Worm (Caenorhabditis elegans): ENCODE results near the gene slc-25A29.

The slc-25A29 gene

DNA sequence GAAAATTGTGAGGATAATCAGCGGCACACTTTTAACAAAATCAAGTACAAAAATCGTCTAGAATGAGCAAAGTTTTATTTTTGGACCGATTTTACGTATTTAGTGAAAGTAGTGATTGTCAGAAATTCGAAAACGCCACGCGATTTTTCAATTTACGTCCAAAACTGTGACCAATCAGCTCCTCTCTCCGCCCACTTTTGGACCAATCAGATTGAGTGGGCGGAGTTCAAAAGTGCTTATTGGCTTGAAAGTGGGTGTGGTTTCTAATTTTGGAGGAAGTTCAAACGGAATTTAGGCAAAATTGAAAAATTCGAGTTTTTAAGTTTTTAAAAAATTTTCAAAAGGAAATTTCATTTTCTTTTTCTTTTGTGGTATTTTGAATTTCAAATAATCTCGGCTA lies 43.5 kb downstream of the slc-25A29 start:
- no peak for TF ChIP-seq pag-3 (tag; optimal IDR thresholded peaks at IDR 0.05; ENCODE audit: borderline replicate concordance, insufficient read depth)

ce11 chrV:14612168-14612567 lies 45.8 kb downstream of the slc-25A29 start, which contains the start of the genes R11H6.5 and ccnk-1:
TSS of gene R11H6.5 (minus strand) at chrV:14612222.
TSS of gene ccnk-1 (plus strand) at chrV:14612548.
- TF ChIP-seq C04F5.9 (tag; optimal IDR thresholded peaks at IDR 0.05) (no peak), xbp-1 (tag; optimal IDR thresholded peaks at IDR 0.05) (peak; percentile 20), nhr-84 (tag; optimal IDR thresholded peaks at IDR 0.05) (no peak), sup-37 (GFP tag; optimal IDR thresholded peaks at IDR 0.05) (no peak), irx-1 (tag; optimal IDR thresholded peaks at IDR 0.05) (no peak), nhr-12 (tag; optimal IDR thresholded peaks at IDR 0.05) (no peak), swsn-7 (tag; optimal IDR thresholded peaks at IDR 0.05) (peak; percentile 36), F16B12.6 (tag; optimal IDR thresholded peaks at IDR 0.05) (peak; percentile 85), pag-3 (tag; optimal IDR thresholded peaks at IDR 0.05; ENCODE audit: borderline replicate concordance, insufficient read depth) (no peak), C34B4.2 (tag; optimal IDR thresholded peaks at IDR 0.05) (no peak), pax-3 (tag; optimal IDR thresholded peaks at IDR 0.05) (no peak), mab-9 (GFP tag; IDR thresholded peaks at IDR 0.05) (no peak), ceh-8 (GFP tag; optimal IDR thresholded peaks at IDR 0.05) (no peak), rnt-1 (tag; optimal IDR thresholded peaks at IDR 0.05) (peak; percentile 40), elt-3 (tag; optimal IDR thresholded peaks at IDR 0.05) (peak in 2 of 6 experiments; percentile 2 to 28), lsy-2 (tag; optimal IDR thresholded peaks at IDR 0.05) (peak; percentile 97 to 99), unc-130 (tag; optimal IDR thresholded peaks at IDR 0.05) (peak; percentile 66), zag-1 (tag; optimal IDR thresholded peaks at IDR 0.05) (no peak), ceh-82 (tag; optimal IDR thresholded peaks at IDR 0.05) (peak in 1 of 3 experiments; percentile 18), lin-15B (tag; optimal IDR thresholded peaks at IDR 0.05) (peak; percentile 7), lin-35 (GFP tag; optimal IDR thresholded peaks at IDR 0.05) (peak; percentile 53 to 75), ces-1 (GFP tag; optimal IDR thresholded peaks at IDR 0.05) (no peak), mep-1 (tag; optimal IDR thresholded peaks at IDR 0.05) (peak; percentile 67), dsc-1 (tag; optimal IDR thresholded peaks at IDR 0.05) (no peak), nhr-20 (tag; optimal IDR thresholded peaks at IDR 0.05) (peak; percentile 44), snu-23 (GFP tag; optimal IDR thresholded peaks at IDR 0.05) (peak; percentile 65), C16A3.4 (tag; optimal IDR thresholded peaks at IDR 0.05) (peak; percentile 67), sptf-1 (tag; optimal IDR thresholded peaks at IDR 0.05) (no peak), ztf-4 (tag; optimal IDR thresholded peaks at IDR 0.05) (no peak), snpc-4 (tag; optimal IDR thresholded peaks at IDR 0.05) (no peak), lin-14 (GFP tag; optimal IDR thresholded peaks at IDR 0.05) (peak; percentile 56), mdl-1 (tag; optimal IDR thresholded peaks at IDR 0.05) (peak in 1 of 2 experiments; percentile 23), fos-1 (tag; optimal IDR thresholded peaks at IDR 0.05) (peak; percentile 12), nhr-19 (GFP tag; conservative IDR thresholded peaks at IDR 0.05) (no peak), jun-1 (tag; optimal IDR thresholded peaks at IDR 0.05) (no peak), efl-1 (optimal IDR thresholded peaks at IDR 0.05) (peak; percentile 60 to 61), efl-1 (GFP tag; optimal IDR thresholded peaks at IDR 0.05 in 1 of 2) (peak; percentile 67 to 95), dpl-1 (GFP tag; optimal IDR thresholded peaks at IDR 0.05) (peak; percentile 38 to 73 (median 51)), tbx-2 (tag; optimal IDR thresholded peaks at IDR 0.05) (peak; percentile 31), vab-15 (tag; optimal IDR thresholded peaks at IDR 0.05) (no peak), nhr-85 (tag) (no peak), blmp-1 (tag; optimal IDR thresholded peaks at IDR 0.05) (peak; percentile 60)

ce11 chrV:14610781-14611180 lies 47.2 kb downstream of the slc-25A29 start:
- TF ChIP-seq nhr-71 (tag; optimal IDR thresholded peaks at IDR 0.05), result no peak
- TF ChIP-seq efl-1 (optimal IDR thresholded peaks at IDR 0.05), result no peak
- TF ChIP-seq efl-1 (GFP tag; optimal IDR thresholded peaks at IDR 0.05 in 1 of 2), result peak in 1 of 2 experiments; percentile 63

Measured in whole organism, L1 larva.